Worm (Caenorhabditis elegans) whole organism, L4/young adult: ENCODE data around the gene nhr-86.

Experiments
- W03F9.2 ChIP-seq: fragments of 150-350 bp; optimal IDR thresholded peaks from 2 replicates; lab custom pipeline; 2014; ENCODE audit warnings: missing biosample characterization, missing genetic modification characterization
- him-1 ChIP-seq: sonication (generic microtip); optimal IDR thresholded peaks from 2 replicates; lab custom pipeline; 2016; ENCODE audit warnings: missing genotype, missing genetic modification reagents, missing genetic modification characterization, missing compliant biosample characterization

DNA sequence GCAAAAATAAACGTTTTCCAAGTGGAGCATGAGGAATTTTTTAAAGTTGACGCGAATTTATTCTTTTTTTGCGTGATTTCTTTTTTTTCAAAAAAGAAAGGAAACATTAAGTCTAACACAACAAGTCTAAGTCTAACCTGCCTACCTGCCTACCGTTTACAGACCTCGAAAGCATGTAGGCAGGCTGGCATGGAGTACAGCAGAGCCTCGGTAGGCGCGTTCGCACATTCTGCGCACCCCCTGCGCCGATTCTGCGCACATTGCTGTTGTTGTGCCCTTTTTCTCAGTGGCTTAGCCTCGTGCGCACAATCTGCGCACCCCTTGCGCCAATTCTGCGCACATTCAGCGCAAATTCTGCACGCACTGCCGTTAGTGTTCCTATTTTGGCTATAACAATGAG, 17.2 kb upstream of the nhr-86 start:
- TF ChIP-seq W03F9.2 (tag; lab: Kevin White, UChicago) (no peak), him-1 (tag; lab: Kevin White, UChicago) (no peak)
